Worm (Caenorhabditis elegans) whole organism, early embryonic: ENCODE results near the gene F38E1.10.

Source experiments
- ama-1 ChIP-seq: fragments of 150-350 bp; optimal IDR thresholded peaks from 2 replicates; lab custom pipeline; 2014
- ceh-36 ChIP-seq: sonication (generic microtip); optimal IDR thresholded peaks from 2 replicates; lab custom pipeline; 2016; ENCODE audit warnings: missing genetic modification characterization, inconsistent platforms, missing compliant biosample characterization
- flt-1 ChIP-seq: fragments of 200-800 bp; sonication (Bioruptor generic); IDR thresholded peaks from 2 replicates; pipeline ENCODE4 v1.3.6; 2022; ENCODE audit warnings: missing genetic modification characterization, missing compliant biosample characterization
- scrt-1 ChIP-seq: fragments of 200-800 bp; sonication (Bioruptor generic); IDR thresholded peaks from 2 replicates; pipeline ENCODE4 v1.3.6; 2022; ENCODE audit warnings: missing genetic modification characterization, missing compliant biosample characterization
- sea-1 ChIP-seq: fragments of 200-800 bp; sonication (Bioruptor generic); conservative IDR thresholded peaks from 2 replicates; pipeline ENCODE4 v1.3.6; 2022; ENCODE audit warnings: missing genetic modification characterization, missing compliant biosample characterization

DNA sequence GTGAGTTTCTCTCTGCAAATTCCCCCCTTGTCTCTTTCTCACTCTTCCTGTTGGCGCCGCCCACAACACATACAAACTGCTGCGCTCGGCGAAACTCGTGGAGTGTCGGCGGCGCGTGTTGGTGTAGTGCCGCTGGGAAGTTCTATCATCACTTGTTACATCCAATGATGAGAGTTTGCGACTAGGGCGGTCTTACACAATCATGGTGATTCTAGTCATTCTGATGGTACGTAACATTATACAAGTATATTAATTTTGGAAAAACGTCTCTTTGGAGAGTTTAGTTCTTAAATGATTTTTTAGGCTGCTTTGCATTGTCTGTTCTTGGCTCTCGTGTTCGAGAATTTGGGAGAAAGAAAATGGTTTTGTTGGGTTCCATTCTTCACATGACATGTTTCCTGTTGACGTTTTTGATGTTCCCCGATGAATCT, 26.3 kb downstream of the F38E1.10 start:
- no peak for TF ChIP-seq sea-1 (GFP tag; lab: Robert Waterston, UW)
- no peak for TF ChIP-seq ceh-36 (tag; lab: Kevin White, UChicago)
- no peak for TF ChIP-seq flt-1 (GFP tag; lab: Robert Waterston, UW)
- no peak for TF ChIP-seq scrt-1 (GFP tag; lab: Robert Waterston, UW)
- TF ChIP-seq ama-1 (lab: Kevin White, UChicago): peak; percentile 46
